Worm (Caenorhabditis elegans): Measurements from ENCODE around the gene cpg-23.

Gene cpg-23

ce11 chrV:19149057-19149456 is 8.5 kb downstream of the cpg-23 start, which contains the start of gene Y39B6A.7:
TSS of gene Y39B6A.7 (minus strand) at chrV:19149157.
- TF ChIP-seq ceh-88 (GFP tag; IDR thresholded peaks at IDR 0.05) (no peak), nhr-237 (tag; optimal IDR thresholded peaks at IDR 0.05) (no peak), tlp-1 (tag; optimal IDR thresholded peaks at IDR 0.05) (no peak), egl-13 (tag; optimal IDR thresholded peaks at IDR 0.05) (no peak), C16A3.4 (tag; optimal IDR thresholded peaks at IDR 0.05) (no peak), C34B4.2 (tag; optimal IDR thresholded peaks at IDR 0.05) (no peak), ztf-11 (tag; optimal IDR thresholded peaks at IDR 0.05) (no peak), vab-15 (tag; optimal IDR thresholded peaks at IDR 0.05) (no peak), nhr-28 (tag; optimal IDR thresholded peaks at IDR 0.05) (no peak), fos-1 (tag; optimal IDR thresholded peaks at IDR 0.05) (no peak), sptf-1 (tag; optimal IDR thresholded peaks at IDR 0.05) (no peak), dsc-1 (tag; optimal IDR thresholded peaks at IDR 0.05) (no peak), nhr-20 (tag; optimal IDR thresholded peaks at IDR 0.05) (no peak)

ce11 chrV:19152328-19152727 is 11.7 kb downstream of the cpg-23 start, which contains the start of gene Y39B6A.69:
TSS of gene Y39B6A.69 (minus strand) at chrV:19152428.
- TF ChIP-seq nhr-28 (tag; optimal IDR thresholded peaks at IDR 0.05), result no peak
- TF ChIP-seq fos-1 (tag; optimal IDR thresholded peaks at IDR 0.05), result no peak
- no peak for TF ChIP-seq pag-3 (tag; optimal IDR thresholded peaks at IDR 0.05; ENCODE audit: borderline replicate concordance, insufficient read depth)
- TF ChIP-seq nhr-237 (tag; optimal IDR thresholded peaks at IDR 0.05), result no peak
- no peak for TF ChIP-seq unc-98 (GFP tag; IDR thresholded peaks at IDR 0.05)
- TF ChIP-seq nhr-47 (tag; optimal IDR thresholded peaks at IDR 0.05), result no peak
- no peak for TF ChIP-seq C34B4.2 (tag; optimal IDR thresholded peaks at IDR 0.05)

- TF ChIP-seq tlp-1 (tag; optimal IDR thresholded peaks at IDR 0.05) (no peak), mef-2 (tag; optimal IDR thresholded peaks at IDR 0.05) (no peak), ama-1 (optimal IDR thresholded peaks at IDR 0.05) (no peak), sptf-1 (tag; optimal IDR thresholded peaks at IDR 0.05) (no peak), blmp-1 (tag; optimal IDR thresholded peaks at IDR 0.05) (no peak)
Observed at ce11 chrV:19153244-19153643, 12.6 kb downstream of the cpg-23 start.

ce11 chrV:19153806-19154205 is 13.2 kb downstream of the cpg-23 start, which contains the start of gene tsp-13:
TSS of gene tsp-13 (plus strand) at chrV:19154106.
- TF ChIP-seq lin-14 (GFP tag; optimal IDR thresholded peaks at IDR 0.05) (no peak), C34B4.2 (tag; optimal IDR thresholded peaks at IDR 0.05) (no peak), lin-39 (tag; optimal IDR thresholded peaks at IDR 0.05) (no peak)

- TF ChIP-seq unc-62 (GFP tag; optimal IDR thresholded peaks at IDR 0.05) (no peak), pax-3 (tag; optimal IDR thresholded peaks at IDR 0.05) (peak; percentile 80), mab-9 (GFP tag; IDR thresholded peaks at IDR 0.05) (no peak), nhr-19 (GFP tag; conservative IDR thresholded peaks at IDR 0.05) (peak; percentile 51), nhr-20 (tag; optimal IDR thresholded peaks at IDR 0.05) (peak; percentile 69), pqm-1 (tag; optimal IDR thresholded peaks at IDR 0.05) (peak; percentile 82), dpl-1 (GFP tag; optimal IDR thresholded peaks at IDR 0.05) (peak in 1 of 3 experiments; percentile 20), unc-98 (GFP tag; IDR thresholded peaks at IDR 0.05) (no peak), nhr-237 (tag; optimal IDR thresholded peaks at IDR 0.05) (no peak), vab-15 (tag; optimal IDR thresholded peaks at IDR 0.05) (no peak), nhr-71 (tag; optimal IDR thresholded peaks at IDR 0.05) (peak; percentile 64), snu-23 (GFP tag; optimal IDR thresholded peaks at IDR 0.05) (no peak), nhr-85 (tag) (no peak), nhr-11 (tag; optimal IDR thresholded peaks at IDR 0.05) (no peak), egl-27 (tag; optimal IDR thresholded peaks at IDR 0.05) (no peak), skn-1 (tag; optimal IDR thresholded peaks at IDR 0.05) (peak; percentile 0), blmp-1 (tag; optimal IDR thresholded peaks at IDR 0.05) (peak; percentile 19), egl-13 (tag; optimal IDR thresholded peaks at IDR 0.05) (no peak), ets-5 (GFP tag; IDR thresholded peaks at IDR 0.05) (no peak), hlh-4 (tag; optimal IDR thresholded peaks at IDR 0.05) (no peak), elt-2 (tag; optimal IDR thresholded peaks at IDR 0.05) (peak; percentile 100), lin-13 (GFP tag; optimal IDR thresholded peaks at IDR 0.05) (no peak), C34B4.2 (tag; optimal IDR thresholded peaks at IDR 0.05) (no peak), irx-1 (tag; optimal IDR thresholded peaks at IDR 0.05) (peak; percentile 37), aha-1 (tag; optimal IDR thresholded peaks at IDR 0.05) (no peak), unc-86 (tag; optimal IDR thresholded peaks at IDR 0.05) (no peak), tlp-1 (tag; optimal IDR thresholded peaks at IDR 0.05) (peak; percentile 54), nhr-12 (tag; optimal IDR thresholded peaks at IDR 0.05) (no peak), zip-4 (GFP tag; optimal IDR thresholded peaks at IDR 0.05) (no peak), ceh-90 (tag; optimal IDR thresholded peaks at IDR 0.05) (no peak), fkh-10 (GFP tag; optimal IDR thresholded peaks at IDR 0.05) (no peak)
Observed at ce11 chrV:19158664-19159063, 18.1 kb downstream of the cpg-23 start, which contains the start of gene Y39B6A.5. TSS of gene Y39B6A.5 (minus strand) at chrV:19158877.

Measured in whole organism, L1 larva.